Fruit fly (Drosophila melanogaster) whole organism, embryonic: Measurements from ENCODE around the gene DCP2.

Experiments
- Bgb ChIP-seq: fragments of 200-800 bp; sonication (Bioruptor generic); IDR thresholded peaks from 2 replicates; pipeline ENCODE4 v1.3.6; 2022; ENCODE audit warnings: missing biosample characterization, missing genetic modification characterization; ENCODE audit not compliant: partially characterized antibody
- BtbVII ChIP-seq: fragments of 200-800 bp; sonication (Bioruptor generic); optimal IDR thresholded peaks from 3 replicates; lab custom pipeline; 2017; ENCODE audit warnings: missing biosample characterization, mild to moderate bottlenecking, missing genetic modification characterization
- CG10431 ChIP-seq: fragments of 200-800 bp; sonication (Bioruptor generic); optimal IDR thresholded peaks from 3 replicates; lab custom pipeline; 2018; ENCODE audit warnings: missing biosample characterization, mild to moderate bottlenecking, missing genetic modification characterization
- CG11247 ChIP-seq: fragments of 200-800 bp; sonication (Bioruptor generic); IDR thresholded peaks from 2 replicates; pipeline ENCODE4 v1.3.6; 2022; ENCODE audit warnings: missing biosample characterization, missing genetic modification characterization
- CG12942 ChIP-seq: fragments of 200-800 bp; sonication (Bioruptor generic); optimal IDR thresholded peaks from 3 replicates; lab custom pipeline; 2016; ENCODE audit warnings: missing biosample characterization, missing genetic modification characterization
- CG15601 ChIP-seq: fragments of 200-800 bp; sonication (Bioruptor generic); optimal IDR thresholded peaks from 3 replicates; lab custom pipeline; 2019; ENCODE audit warnings: missing biosample characterization, mild to moderate bottlenecking, missing genetic modification characterization, moderate library complexity
- CG33557 ChIP-seq: fragments of 200-800 bp; sonication (Bioruptor generic); optimal IDR thresholded peaks from 2 replicates; lab custom pipeline; 2019; ENCODE audit warnings: missing biosample characterization, mild to moderate bottlenecking, missing genetic modification characterization, moderate library complexity
- CG34224 ChIP-seq: fragments of 200-800 bp; sonication (Bioruptor generic); IDR thresholded peaks from 3 replicates; pipeline ENCODE4 v1.3.6; 2022; ENCODE audit warnings: missing biosample characterization, missing genetic modification characterization; ENCODE audit not compliant: partially characterized antibody
- CG3995 ChIP-seq: fragments of 200-800 bp; sonication (Bioruptor generic); optimal IDR thresholded peaks from 3 replicates; lab custom pipeline; 2016; ENCODE audit warnings: missing biosample characterization, missing genetic modification characterization
- CG42726 ChIP-seq: fragments of 200-800 bp; sonication (Bioruptor generic); IDR thresholded peaks from 2 replicates; pipeline ENCODE4 v1.3.6; 2022; ENCODE audit warnings: missing biosample characterization, missing genetic modification characterization; ENCODE audit not compliant: partially characterized antibody
- CG4282 ChIP-seq: fragments of 200-800 bp; sonication (Bioruptor generic); optimal IDR thresholded peaks from 2 replicates; lab custom pipeline; 2016; ENCODE audit warnings: missing biosample characterization, missing genetic modification characterization
- CG4707 ChIP-seq: fragments of 200-800 bp; sonication (Bioruptor generic); optimal IDR thresholded peaks from 2 replicates; lab custom pipeline; 2018; ENCODE audit warnings: missing biosample characterization, mild to moderate bottlenecking, missing genetic modification characterization, moderate library complexity
- CG7556 ChIP-seq: fragments of 200-800 bp; sonication (Bioruptor generic); optimal IDR thresholded peaks from 2 replicates; lab custom pipeline; 2017; ENCODE audit warnings: missing biosample characterization, mild to moderate bottlenecking, missing genetic modification characterization
- CG8089 ChIP-seq: fragments of 200-800 bp; sonication (Bioruptor generic); optimal IDR thresholded peaks from 3 replicates; lab custom pipeline; 2016; ENCODE audit warnings: missing biosample characterization, missing genetic modification characterization
- CG8281 ChIP-seq: fragments of 200-800 bp; sonication (Bioruptor generic); optimal IDR thresholded peaks from 2 replicates; lab custom pipeline; 2018; ENCODE audit warnings: missing biosample characterization, mild to moderate bottlenecking, missing genetic modification characterization, moderate library complexity
- CG8359 ChIP-seq: fragments of 200-800 bp; sonication (Bioruptor generic); optimal IDR thresholded peaks from 2 replicates; lab custom pipeline; 2017; ENCODE audit warnings: missing biosample characterization, mild to moderate bottlenecking, missing genetic modification characterization, borderline replicate concordance
- CG8388 ChIP-seq: fragments of 200-800 bp; sonication (Bioruptor generic); optimal IDR thresholded peaks from 2 replicates; lab custom pipeline; 2019; ENCODE audit warnings: missing biosample characterization, mild to moderate bottlenecking, missing genetic modification characterization, moderate library complexity
- CG9437 ChIP-seq: fragments of 200-800 bp; sonication (Bioruptor generic); optimal IDR thresholded peaks from 2 replicates; lab custom pipeline; 2018; ENCODE audit warnings: missing biosample characterization, mild to moderate bottlenecking, missing genetic modification characterization
- CG9817 ChIP-seq: fragments of 200-800 bp; sonication (Bioruptor generic); optimal IDR thresholded peaks from 2 replicates; lab custom pipeline; 2018; ENCODE audit warnings: missing biosample characterization, mild to moderate bottlenecking, missing genetic modification characterization, moderate library complexity
- D19A ChIP-seq: fragments of 200-800 bp; optimal IDR thresholded peaks from 3 replicates; lab custom pipeline; 2019; ENCODE audit warnings: missing biosample characterization, mild to moderate bottlenecking, missing genetic modification characterization, moderate library complexity
- Drgx ChIP-seq: fragments of 200-800 bp; sonication (Bioruptor generic); IDR thresholded peaks from 2 replicates; pipeline ENCODE4 v1.3.6; 2022; ENCODE audit warnings: missing biosample characterization, missing genetic modification characterization
- Elba2 ChIP-seq: fragments of 200-800 bp; sonication (Bioruptor generic); optimal IDR thresholded peaks from 3 replicates; lab custom pipeline; 2016; ENCODE audit warnings: missing biosample characterization, missing genetic modification characterization
- HHEX ChIP-seq: fragments of 200-800 bp; sonication (Bioruptor generic); optimal IDR thresholded peaks from 3 replicates; lab custom pipeline; 2017; ENCODE audit warnings: missing biosample characterization, mild to moderate bottlenecking, missing genetic modification characterization, missing genetic modification reagents
- HLH54F ChIP-seq: fragments of 200-800 bp; sonication (Bioruptor generic); optimal IDR thresholded peaks from 3 replicates; lab custom pipeline; 2016; ENCODE audit warnings: missing biosample characterization, missing genetic modification characterization
- Hr3 ChIP-seq: fragments of 200-800 bp; sonication (Bioruptor generic); optimal IDR thresholded peaks from 3 replicates; lab custom pipeline; 2016; ENCODE audit warnings: missing biosample characterization, missing genetic modification characterization
- Hr39 ChIP-seq: fragments of >200 bp; optimal IDR thresholded peaks from 2 replicates; lab custom pipeline; 2017
- Lim3 ChIP-seq: fragments of 200-800 bp; sonication (Bioruptor generic); IDR thresholded peaks from 2 replicates; pipeline ENCODE4 v1.3.6; 2022; ENCODE audit warnings: missing biosample characterization, missing genetic modification characterization
- MBD-R2 ChIP-seq: fragments of 200-800 bp; sonication (Bioruptor generic); IDR thresholded peaks from 2 replicates; pipeline ENCODE4 v1.3.6; 2022; ENCODE audit warnings: missing biosample characterization, missing genetic modification characterization
- MESR4 ChIP-seq: fragments of 200-800 bp; sonication (Bioruptor generic); optimal IDR thresholded peaks from 2 replicates; lab custom pipeline; 2018; ENCODE audit warnings: missing biosample characterization, mild to moderate bottlenecking, missing genetic modification characterization, moderate library complexity
- Taf1 ChIP-seq: fragments of 200-800 bp; sonication (Bioruptor generic); IDR thresholded peaks from 2 replicates; pipeline ENCODE4 v1.3.6; 2022; ENCODE audit warnings: missing biosample characterization, missing genetic modification characterization
- ac ChIP-seq: fragments of 200-800 bp; sonication (Bioruptor generic); optimal IDR thresholded peaks from 3 replicates; lab custom pipeline; 2017; ENCODE audit warnings: missing biosample characterization, mild to moderate bottlenecking, missing genetic modification characterization
- cg ChIP-seq: fragments of 200-800 bp; sonication (Bioruptor generic); optimal IDR thresholded peaks from 3 replicates; lab custom pipeline; 2019; ENCODE audit warnings: missing biosample characterization, mild to moderate bottlenecking, missing genetic modification characterization, moderate library complexity
- chif ChIP-seq, 2 experiments: fragments of 200-800 bp; sonication (Bioruptor generic); optimal IDR thresholded peaks; 3 replicates each; lab custom pipeline; 2016; ENCODE audit warnings: missing biosample characterization in 2 of 2, missing genetic modification characterization in 2 of 2
- croc ChIP-seq: fragments of 200-800 bp; sonication (Bioruptor generic); conservative IDR thresholded peaks from 3 replicates; pipeline ENCODE4 v1.3.6; 2022; ENCODE audit warnings: missing biosample characterization, missing genetic modification characterization
- dan ChIP-seq: fragments of 200-800 bp; sonication (Bioruptor generic); IDR thresholded peaks from 2 replicates; pipeline ENCODE4 v1.3.6; 2022; ENCODE audit warnings: missing biosample characterization, missing genetic modification characterization
- ems ChIP-seq: fragments of 200-800 bp; sonication (Bioruptor generic); optimal IDR thresholded peaks from 3 replicates; lab custom pipeline; 2016; ENCODE audit warnings: missing biosample characterization, missing genetic modification characterization
- fd3F ChIP-seq: fragments of 200-800 bp; sonication (Bioruptor generic); optimal IDR thresholded peaks from 2 replicates; lab custom pipeline; 2018; ENCODE audit warnings: missing biosample characterization, mild to moderate bottlenecking, missing genetic modification characterization, moderate library complexity
- gcm2 ChIP-seq: fragments of 200-800 bp; sonication (Bioruptor generic); optimal IDR thresholded peaks from 2 replicates; lab custom pipeline; 2016; ENCODE audit warnings: missing biosample characterization, missing genetic modification characterization
- insv ChIP-seq, 2 experiments: fragments of 200-800 bp; sonication (Bioruptor generic); optimal IDR thresholded peaks; 3 replicates each; lab custom pipeline; 2016 to 2018; ENCODE audit warnings: missing biosample characterization in 2 of 2, missing genetic modification characterization in 2 of 2
- jigr1 ChIP-seq: fragments of 200-800 bp; sonication (Bioruptor generic); IDR thresholded peaks from 3 replicates; pipeline ENCODE4 v1.3.6; 2022; ENCODE audit warnings: missing biosample characterization, missing genetic modification characterization
- jumu ChIP-seq: fragments of 200-800 bp; sonication (Bioruptor generic); optimal IDR thresholded peaks from 3 replicates; lab custom pipeline; 2016; ENCODE audit warnings: missing biosample characterization, missing genetic modification characterization
- ken ChIP-seq: fragments of 200-800 bp; sonication (Bioruptor generic); IDR thresholded peaks from 3 replicates; pipeline ENCODE4 v1.3.6; 2022; ENCODE audit warnings: missing biosample characterization, missing genetic modification characterization
- maf-S ChIP-seq: fragments of 200-800 bp; sonication (Bioruptor generic); optimal IDR thresholded peaks from 2 replicates; lab custom pipeline; 2016; ENCODE audit warnings: missing biosample characterization, missing genetic modification characterization
- org-1 ChIP-seq: fragments of 200-800 bp; sonication (Bioruptor generic); optimal IDR thresholded peaks from 2 replicates; lab custom pipeline; 2017; ENCODE audit warnings: missing biosample characterization, missing genetic modification characterization
- so ChIP-seq: fragments of 200-800 bp; sonication (Bioruptor generic); IDR thresholded peaks from 3 replicates; pipeline ENCODE4 v1.3.6; 2022; ENCODE audit warnings: missing biosample characterization, missing genetic modification characterization
- sug ChIP-seq: fragments of 200-800 bp; optimal IDR thresholded peaks from 2 replicates; lab custom pipeline; 2019; ENCODE audit warnings: missing biosample characterization, mild to moderate bottlenecking, missing genetic modification characterization, moderate library complexity
- tap ChIP-seq: fragments of 200-800 bp; optimal IDR thresholded peaks from 3 replicates; lab custom pipeline; 2019; ENCODE audit warnings: missing biosample characterization, mild to moderate bottlenecking, missing genetic modification characterization, moderate library complexity
- tin ChIP-seq: fragments of 200-800 bp; sonication (Bioruptor generic); optimal IDR thresholded peaks from 3 replicates; lab custom pipeline; 2016; ENCODE audit warnings: missing biosample characterization, missing genetic modification characterization
- wdn ChIP-seq: fragments of 200-800 bp; sonication (Bioruptor generic); IDR thresholded peaks from 2 replicates; pipeline ENCODE4 v1.3.6; 2022; ENCODE audit warnings: missing biosample characterization, missing genetic modification characterization

The DCP2 gene

DNA sequence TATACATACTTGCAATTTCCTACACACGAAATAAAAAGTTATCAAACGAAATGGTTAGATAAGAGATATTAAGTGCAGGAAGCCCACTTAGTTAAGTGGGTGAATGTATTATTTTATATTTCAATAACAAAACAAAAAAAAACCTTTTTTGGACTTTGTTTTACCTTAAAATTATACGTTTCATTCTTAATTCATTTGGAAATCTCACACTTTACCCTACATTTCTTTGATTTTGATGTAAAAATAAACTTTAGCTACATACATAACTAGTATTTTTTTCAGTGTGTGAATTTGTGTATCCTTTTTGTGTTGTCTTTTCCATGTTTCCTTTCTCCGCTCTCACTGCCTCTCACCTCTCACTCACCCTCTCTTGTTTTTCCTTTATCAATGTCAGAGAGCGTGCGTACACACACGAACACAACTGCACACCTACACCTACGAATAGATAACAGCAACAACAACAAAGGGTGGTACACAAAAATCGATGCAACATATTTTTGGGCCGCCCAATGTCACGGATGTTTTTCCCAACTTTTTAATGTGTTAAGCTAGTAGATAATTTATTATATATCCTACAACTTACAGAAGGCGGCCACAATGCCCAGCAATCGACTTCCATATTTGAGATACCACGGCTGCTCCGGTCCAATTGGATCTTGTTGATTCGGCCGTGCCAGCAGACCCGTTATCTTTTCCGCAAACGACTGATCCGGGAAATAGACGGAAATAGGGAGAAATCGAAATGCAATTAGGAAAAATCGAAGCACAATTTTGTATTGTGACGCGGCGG, 10.7 kb downstream of the DCP2 start (continued):
- TF ChIP-seq fd3F (peak; percentile 42), CG10431 (GFP tag; lab: Kevin White, UChicago) (peak; percentile 17), CG12942 (peak; percentile 51), CG9817 (tag; lab: Kevin White, UChicago) (peak; percentile 46), CG9437 (GFP tag; lab: Kevin White, UChicago) (peak; percentile 57), CG34224 (GFP tag; lab: Robert Waterston, UW) (no peak), HLH54F (no peak), HHEX (peak; percentile 69), org-1 (GFP tag; lab: Kevin White, UChicago) (peak; percentile 67), CG8388 (GFP tag; lab: Kevin White, UChicago) (peak; percentile 72), gcm2 (GFP tag; lab: Kevin White, UChicago) (peak; percentile 44), CG8089 (GFP tag; lab: Kevin White, UChicago) (peak; percentile 27), ken (GFP tag; lab: Robert Waterston, UW) (no peak), CG42726 (GFP tag; lab: Robert Waterston, UW) (no peak), maf-S (peak; percentile 44), tin (GFP tag; lab: Kevin White, UChicago) (peak; percentile 72), Drgx (GFP tag; lab: Robert Waterston, UW) (peak; percentile 85), ac (GFP tag; lab: Kevin White, UChicago) (no peak), CG4707 (no peak), CG33557 (peak; percentile 32), insv (GFP tag; optimal IDR thresholded peaks at IDR 0.05; lab: Kevin White, UChicago) (peak; percentile 20 to 88), dan (GFP tag; lab: Robert Waterston, UW) (no peak), Hr39 (no peak), MESR4 (GFP tag; lab: Kevin White, UChicago) (no peak), CG15601 (tag; lab: Kevin White, UChicago) (peak; percentile 51), wdn (GFP tag; lab: Robert Waterston, UW) (peak; percentile 34; the same call in 1 of the 2 replicates), so (0 out of 3 replicates have a peak, but pooled peaks have one; percentile 63), CG11247 (GFP tag; lab: Robert Waterston, UW) (no peak), cg (GFP tag; lab: Kevin White, UChicago) (peak; percentile 96), ems (GFP tag; lab: Kevin White, UChicago) (no peak), MBD-R2 (GFP tag; lab: Robert Waterston, UW) (no peak; the same call in 1 of the 2 replicates), sug (tag; lab: Kevin White, UChicago) (peak; percentile 53), CG3995 (GFP tag; lab: Kevin White, UChicago) (no peak), croc (GFP tag; lab: Robert Waterston, UW) (peak; percentile 31; the same call in 1 of the 3 replicates), CG7556 (GFP tag; lab: Kevin White, UChicago) (peak; percentile 88), D19A (tag; lab: Kevin White, UChicago) (peak; percentile 60), Elba2 (GFP tag; lab: Kevin White, UChicago) (no peak), chif (GFP tag; optimal IDR thresholded peaks at IDR 0.05; lab: Kevin White, UChicago) (peak; percentile 5 to 62), CG8281 (tag; lab: Kevin White, UChicago) (peak; percentile 46), Bgb (GFP tag; lab: Robert Waterston, UW) (no peak), jumu (GFP tag; lab: Kevin White, UChicago) (peak; percentile 19), Lim3 (no peak), CG4282 (GFP tag; lab: Kevin White, UChicago) (no peak), jigr1 (GFP tag; lab: Robert Waterston, UW) (no peak), Hr3 (peak; percentile 72), BtbVII (peak; percentile 73), CG8359 (GFP tag; lab: Kevin White, UChicago) (no peak), tap (no peak), Taf1 (GFP tag; lab: Robert Waterston, UW) (0 out of 2 replicates have a peak, but pooled peaks have one; percentile 7)
